Worm (Caenorhabditis elegans): ENCODE data around the gene sup-12.
A peak's percentile ranks its signal among the peaks of the same experiment; 100 is the strongest.

sup-12 gene

ce11 chrX:3861294-3861693, 43.1 kb upstream of the sup-12 start:
- TF ChIP-seq mml-1 (tag; optimal IDR thresholded peaks at IDR 0.05) (no peak), ztf-11 (tag; optimal IDR thresholded peaks at IDR 0.05) (no peak), pha-4 (tag; optimal IDR thresholded peaks at IDR 0.05) (no peak), nhr-28 (tag; optimal IDR thresholded peaks at IDR 0.05) (no peak), nhr-77 (tag; optimal IDR thresholded peaks at IDR 0.05) (no peak), ceh-28 (tag; optimal IDR thresholded peaks at IDR 0.05) (no peak)

ce11 chrX:3866197-3866596, 38.2 kb upstream of the sup-12 start:
- TF ChIP-seq nhr-12 (tag; optimal IDR thresholded peaks at IDR 0.05) (no peak), sea-2 (GFP tag; optimal IDR thresholded peaks at IDR 0.05) (no peak), mml-1 (tag; optimal IDR thresholded peaks at IDR 0.05) (no peak), pqm-1 (tag; optimal IDR thresholded peaks at IDR 0.05) (no peak), mdl-1 (tag; optimal IDR thresholded peaks at IDR 0.05) (no peak), snpc-4 (tag; optimal IDR thresholded peaks at IDR 0.05) (no peak), elt-3 (tag; optimal IDR thresholded peaks at IDR 0.05) (no peak), aly-2 (tag; optimal IDR thresholded peaks at IDR 0.05) (no peak), ztf-4 (tag; optimal IDR thresholded peaks at IDR 0.05) (no peak), fkh-2 (tag; optimal IDR thresholded peaks at IDR 0.05) (no peak), nhr-28 (tag; optimal IDR thresholded peaks at IDR 0.05) (no peak), nhr-23 (tag; optimal IDR thresholded peaks at IDR 0.05) (no peak), hmg-11 (tag; optimal IDR thresholded peaks at IDR 0.05) (no peak), zag-1 (tag; optimal IDR thresholded peaks at IDR 0.05) (no peak), skn-1 (tag; optimal IDR thresholded peaks at IDR 0.05) (no peak), ZK546.5 (tag; optimal IDR thresholded peaks at IDR 0.05) (no peak), lin-39 (tag; optimal IDR thresholded peaks at IDR 0.05) (no peak), egl-27 (tag; optimal IDR thresholded peaks at IDR 0.05) (no peak)

- peak; percentile 92 for TF ChIP-seq nhr-25 (tag; optimal IDR thresholded peaks at IDR 0.05)
- TF ChIP-seq mml-1 (tag; optimal IDR thresholded peaks at IDR 0.05), result no peak
Observed at ce11 chrX:3867760-3868159, 36.6 kb upstream of the sup-12 start.

- TF ChIP-seq ceh-82 (tag; optimal IDR thresholded peaks at IDR 0.05) (no peak), fkh-10 (GFP tag; optimal IDR thresholded peaks at IDR 0.05) (peak; percentile 51), ceh-16 (tag; optimal IDR thresholded peaks at IDR 0.05) (no peak)
Observed at ce11 chrX:3871578-3872234, 32.7 kb upstream of the sup-12 start.

DNA sequence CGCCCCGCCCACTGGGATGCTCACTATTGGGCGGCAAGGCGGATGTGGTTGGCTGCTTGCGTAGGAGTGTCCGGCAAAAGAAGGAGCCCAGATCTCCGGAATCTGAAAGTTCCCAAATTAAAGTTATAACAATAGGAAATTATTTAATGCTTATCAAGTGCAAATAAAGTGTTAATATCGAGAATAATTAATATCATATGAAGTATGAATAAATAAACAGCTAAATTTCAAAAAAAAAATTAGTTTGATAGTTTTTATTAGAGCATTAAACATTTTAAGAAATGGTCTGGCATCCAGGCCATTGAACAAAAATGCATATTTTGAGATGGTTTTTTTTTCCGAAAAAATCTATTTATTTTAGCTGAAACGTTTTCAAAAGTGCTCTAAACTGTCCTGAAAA, 30.9 kb upstream of the sup-12 start, which contains the start of gene lim-4:
Gene lim-4 (minus strand): TSS at position 101 of the 400 bp plus-strand sequence.
- TF ChIP-seq nhr-23 (tag; optimal IDR thresholded peaks at IDR 0.05) (no peak), ceh-9 (tag; optimal IDR thresholded peaks at IDR 0.05) (no peak), nfya-1 (tag; optimal IDR thresholded peaks at IDR 0.05; ENCODE audit: insufficient read depth) (peak; percentile 67)

ce11 chrX:3875714-3876113, 28.7 kb upstream of the sup-12 start:
- TF ChIP-seq aly-2 (tag; optimal IDR thresholded peaks at IDR 0.05) (no peak), nhr-67 (tag; optimal IDR thresholded peaks at IDR 0.05) (no peak), fkh-10 (GFP tag; optimal IDR thresholded peaks at IDR 0.05) (peak; percentile 15)

DNA sequence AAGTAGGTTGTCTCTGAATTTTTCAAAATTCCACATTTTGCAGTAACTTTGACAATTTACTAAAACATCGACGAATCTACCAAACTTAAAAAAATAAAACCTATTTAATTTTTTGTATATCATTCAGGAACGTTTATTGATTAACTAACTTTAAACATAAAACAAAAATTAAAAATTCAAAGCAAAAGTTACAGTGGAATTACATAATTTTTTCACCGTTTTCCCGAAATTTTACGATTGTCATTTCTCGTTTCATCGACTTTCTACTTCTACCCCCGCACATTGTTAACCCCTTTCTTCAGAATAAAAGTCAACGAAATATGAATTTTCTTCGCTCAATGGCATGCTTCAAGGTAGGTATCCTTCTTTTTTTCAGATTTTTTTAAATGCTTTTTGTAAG, 26.2 kb upstream of the sup-12 start, which contains the start of gene F47F2.1:
Gene F47F2.1 (plus strand): TSS at position 301 of the 400 bp plus-strand sequence.
- TF ChIP-seq fkh-10 (GFP tag; optimal IDR thresholded peaks at IDR 0.05) (no peak), tbx-2 (tag; optimal IDR thresholded peaks at IDR 0.05) (no peak), nhr-12 (tag; optimal IDR thresholded peaks at IDR 0.05) (no peak)

All from whole organism, L3 larva.